Worm (Caenorhabditis elegans): ENCODE data around the gene C50E3.7.

C50E3.7 gene

ce11 chrV:7598269-7598668 is at the start of gene C50E3.7:
C50E3.7 (minus strand) TSS chrV:7598369.
- no peak for TF ChIP-seq unc-55 (GFP tag; optimal IDR thresholded peaks at IDR 0.05)
- TF ChIP-seq blmp-1 (tag; optimal IDR thresholded peaks at IDR 0.05; ENCODE audit: insufficient read depth), result no peak
- TF ChIP-seq lsy-2 (tag; optimal IDR thresholded peaks at IDR 0.05), result no peak
- TF ChIP-seq nhr-25 (tag; optimal IDR thresholded peaks at IDR 0.05), result no peak
- no peak for TF ChIP-seq Y55F3AM.14 (GFP tag; optimal IDR thresholded peaks at IDR 0.05)
- TF ChIP-seq snpc-4 (tag; optimal IDR thresholded peaks at IDR 0.05), result no peak
- no peak for TF ChIP-seq ztf-4 (tag; optimal IDR thresholded peaks at IDR 0.05)
- TF ChIP-seq nhr-21 (tag; optimal IDR thresholded peaks at IDR 0.05), result no peak
- TF ChIP-seq mab-5 (tag; optimal IDR thresholded peaks at IDR 0.05), result no peak
- TF ChIP-seq elt-3 (tag; optimal IDR thresholded peaks at IDR 0.05), result no peak
- no peak for TF ChIP-seq F13H6.1 (tag; optimal IDR thresholded peaks at IDR 0.05)
- TF ChIP-seq nhr-237 (tag; optimal IDR thresholded peaks at IDR 0.05), result no peak
- no peak for TF ChIP-seq peb-1 (tag; optimal IDR thresholded peaks at IDR 0.05)
- no peak for TF ChIP-seq C34F6.9 (tag; optimal IDR thresholded peaks at IDR 0.05)

- no peak for TF ChIP-seq dmd-4 (tag; optimal IDR thresholded peaks at IDR 0.05)
- no peak for TF ChIP-seq nhr-23 (tag; optimal IDR thresholded peaks at IDR 0.05)
- TF ChIP-seq skn-1 (tag; optimal IDR thresholded peaks at IDR 0.05), result no peak
- no peak for TF ChIP-seq snpc-4 (tag; optimal IDR thresholded peaks at IDR 0.05)
- TF ChIP-seq unc-39 (tag; optimal IDR thresholded peaks at IDR 0.05), result no peak
- TF ChIP-seq mab-5 (tag; optimal IDR thresholded peaks at IDR 0.05), result no peak
- no peak for TF ChIP-seq ceh-16 (tag; optimal IDR thresholded peaks at IDR 0.05)
- no peak for TF ChIP-seq aly-2 (tag; optimal IDR thresholded peaks at IDR 0.05)
- no peak for TF ChIP-seq mbf-1 (tag; optimal IDR thresholded peaks at IDR 0.05)
- TF ChIP-seq nhr-129 (tag; optimal IDR thresholded peaks at IDR 0.05), result no peak
- no peak for TF ChIP-seq unc-62 (GFP tag; optimal IDR thresholded peaks at IDR 0.05)
Measured at ce11 chrV:7647147-7647546, 49.0 kb upstream of the C50E3.7 start.

- TF ChIP-seq Y55F3AM.14 (GFP tag; optimal IDR thresholded peaks at IDR 0.05) (no peak), nhr-25 (tag; optimal IDR thresholded peaks at IDR 0.05) (no peak), snpc-4 (tag; optimal IDR thresholded peaks at IDR 0.05) (no peak), gmeb-1 (tag; optimal IDR thresholded peaks at IDR 0.05) (no peak), crh-2 (tag; optimal IDR thresholded peaks at IDR 0.05) (no peak), nhr-237 (tag; optimal IDR thresholded peaks at IDR 0.05) (no peak), peb-1 (tag; optimal IDR thresholded peaks at IDR 0.05) (no peak), sma-9 (GFP tag; optimal IDR thresholded peaks at IDR 0.05) (no peak), sma-9 (tag; optimal IDR thresholded peaks at IDR 0.05) (no peak), aly-2 (tag; optimal IDR thresholded peaks at IDR 0.05) (no peak), blmp-1 (tag; optimal IDR thresholded peaks at IDR 0.05; ENCODE audit: insufficient read depth) (no peak), skn-1 (tag; optimal IDR thresholded peaks at IDR 0.05) (no peak), zag-1 (tag; optimal IDR thresholded peaks at IDR 0.05) (no peak), lsy-2 (tag; optimal IDR thresholded peaks at IDR 0.05) (no peak), R02D3.7 (tag; optimal IDR thresholded peaks at IDR 0.05) (no peak), ztf-4 (tag; optimal IDR thresholded peaks at IDR 0.05) (no peak), lin-11 (tag; optimal IDR thresholded peaks at IDR 0.05) (no peak), mbf-1 (tag; optimal IDR thresholded peaks at IDR 0.05) (no peak)
Measured at ce11 chrV:7645454-7645853, 47.3 kb upstream of the C50E3.7 start, which contains the start of gene str-47. str-47 (plus strand) TSS chrV:7645754.

- TF ChIP-seq F13H6.1 (tag; optimal IDR thresholded peaks at IDR 0.05), result no peak
- no peak for TF ChIP-seq aly-2 (tag; optimal IDR thresholded peaks at IDR 0.05)
- TF ChIP-seq nhr-21 (tag; optimal IDR thresholded peaks at IDR 0.05), result no peak
- no peak for TF ChIP-seq peb-1 (tag; optimal IDR thresholded peaks at IDR 0.05)
- no peak for TF ChIP-seq lin-39 (tag; optimal IDR thresholded peaks at IDR 0.05)
- TF ChIP-seq lin-13 (GFP tag; optimal IDR thresholded peaks at IDR 0.05), result no peak
- no peak for TF ChIP-seq blmp-1 (tag; optimal IDR thresholded peaks at IDR 0.05; ENCODE audit: insufficient read depth)
- no peak for TF ChIP-seq ztf-11 (tag; optimal IDR thresholded peaks at IDR 0.05)
- no peak for TF ChIP-seq C34F6.9 (tag; optimal IDR thresholded peaks at IDR 0.05)
- TF ChIP-seq elt-3 (tag; optimal IDR thresholded peaks at IDR 0.05), result no peak
- no peak for TF ChIP-seq sma-9 (GFP tag; optimal IDR thresholded peaks at IDR 0.05)
- TF ChIP-seq sma-9 (tag; optimal IDR thresholded peaks at IDR 0.05), result no peak
- TF ChIP-seq lsy-2 (tag; optimal IDR thresholded peaks at IDR 0.05), result no peak
- TF ChIP-seq ztf-1 (GFP tag; conservative IDR thresholded peaks at IDR 0.05), result no peak
- TF ChIP-seq skn-1 (tag; optimal IDR thresholded peaks at IDR 0.05), result no peak
- TF ChIP-seq mdl-1 (tag; optimal IDR thresholded peaks at IDR 0.05), result no peak
- TF ChIP-seq nhr-25 (tag; optimal IDR thresholded peaks at IDR 0.05), result no peak
- no peak for TF ChIP-seq R02D3.7 (tag; optimal IDR thresholded peaks at IDR 0.05)
- TF ChIP-seq ZK546.5 (tag; optimal IDR thresholded peaks at IDR 0.05), result no peak
Measured at ce11 chrV:7643416-7643815, 45.2 kb upstream of the C50E3.7 start, which contains the start of gene F07C4.11. F07C4.11 (minus strand) TSS chrV:7643516.
